Worm (Caenorhabditis elegans): ENCODE measurements around the gene npr-15.
A peak's percentile ranks its signal among the peaks of the same experiment; 100 is the strongest.
"Not testable (repeated sequence)": the region's sequence is repeated elsewhere in the genome, so short reads cannot be mapped to it uniquely, and the experiment has no call there.

Gene npr-15

ce11 chrIII:3698366-3698765 is 3.9 kb upstream of the npr-15 start:
- TF ChIP-seq ceh-8 (GFP tag; optimal IDR thresholded peaks at IDR 0.05) = no peak

- 0 out of 2 replicates have a peak, but pooled peaks have one; percentile 4 for TF ChIP-seq isw-1 (GFP tag; IDR thresholded peaks at IDR 0.05)
- TF ChIP-seq efl-1 (optimal IDR thresholded peaks at IDR 0.05) = not testable (repeated sequence)
- peak in 1 of 2 experiments; percentile 57 for TF ChIP-seq efl-1 (GFP tag; optimal IDR thresholded peaks at IDR 0.05 in 1 of 2)
- TF ChIP-seq nhr-19 (GFP tag; conservative IDR thresholded peaks at IDR 0.05) = peak; percentile 46
These were observed 2.7 kb upstream of the npr-15 start for ce11 chrIII:3697181-3697580.

- TF ChIP-seq lir-3 (tag; optimal IDR thresholded peaks at IDR 0.05; ENCODE audit: poor library complexity) (peak; percentile 34), dpl-1 (GFP tag; optimal IDR thresholded peaks at IDR 0.05) (peak in 1 of 3 experiments; percentile 7), ceh-82 (tag; optimal IDR thresholded peaks at IDR 0.05) (peak in 1 of 3 experiments; percentile 16), efl-1 (optimal IDR thresholded peaks at IDR 0.05) (peak; percentile 42 to 55), efl-1 (GFP tag; optimal IDR thresholded peaks at IDR 0.05 in 1 of 2) (peak; percentile 4 to 87), unc-98 (GFP tag; IDR thresholded peaks at IDR 0.05) (peak; percentile 9; the same call in 1 of the 2 replicates), mab-9 (GFP tag; IDR thresholded peaks at IDR 0.05) (peak; percentile 77), lin-14 (GFP tag; optimal IDR thresholded peaks at IDR 0.05) (peak; percentile 51), tbx-2 (tag; optimal IDR thresholded peaks at IDR 0.05) (peak; percentile 26), nhr-71 (tag; optimal IDR thresholded peaks at IDR 0.05) (peak; percentile 55), grh-1 (GFP tag; IDR thresholded peaks at IDR 0.05) (peak; percentile 77), dsc-1 (tag; optimal IDR thresholded peaks at IDR 0.05) (peak; percentile 28), ceh-88 (GFP tag; IDR thresholded peaks at IDR 0.05) (0 out of 2 replicates have a peak, but pooled peaks have one; percentile 24), unc-86 (tag; optimal IDR thresholded peaks at IDR 0.05) (peak; percentile 31), sox-4 (tag; optimal IDR thresholded peaks at IDR 0.05) (peak; percentile 27), nhr-47 (tag; optimal IDR thresholded peaks at IDR 0.05) (peak; percentile 64), rnt-1 (tag; optimal IDR thresholded peaks at IDR 0.05) (peak; percentile 45), nhr-20 (tag; optimal IDR thresholded peaks at IDR 0.05) (peak; percentile 24), snu-23 (GFP tag; optimal IDR thresholded peaks at IDR 0.05) (peak; percentile 37), nhr-90 (tag; optimal IDR thresholded peaks at IDR 0.05; ENCODE audit: poor library complexity) (peak; percentile 16), isw-1 (GFP tag; IDR thresholded peaks at IDR 0.05) (peak; percentile 65), nhr-85 (tag) (peak; percentile 71), nhr-19 (GFP tag; conservative IDR thresholded peaks at IDR 0.05) (peak; percentile 80), xbp-1 (tag; optimal IDR thresholded peaks at IDR 0.05) (peak; percentile 6), swsn-7 (tag; optimal IDR thresholded peaks at IDR 0.05) (peak; percentile 47)
These were observed 926 bp upstream of the npr-15 start for ce11 chrIII:3695398-3695797.

- TF ChIP-seq lin-14 (GFP tag; optimal IDR thresholded peaks at IDR 0.05) (peak; percentile 33), nhr-12 (tag; optimal IDR thresholded peaks at IDR 0.05) (no peak), hlh-17 (GFP tag; optimal IDR thresholded peaks at IDR 0.05; ENCODE audit: borderline replicate concordance) (no peak), efl-1 (optimal IDR thresholded peaks at IDR 0.05) (no peak), efl-1 (GFP tag; optimal IDR thresholded peaks at IDR 0.05 in 1 of 2) (peak in 1 of 2 experiments; percentile 73), nhr-237 (tag; optimal IDR thresholded peaks at IDR 0.05) (no peak)
These were observed 2.0 kb downstream of the npr-15 start for ce11 chrIII:3692516-3692915.

- TF ChIP-seq tbx-2 (tag; optimal IDR thresholded peaks at IDR 0.05) (no peak), lsy-2 (tag; optimal IDR thresholded peaks at IDR 0.05) (no peak), sup-37 (GFP tag; optimal IDR thresholded peaks at IDR 0.05) (no peak), fkh-8 (tag; optimal IDR thresholded peaks at IDR 0.05) (no peak), hlh-4 (tag; optimal IDR thresholded peaks at IDR 0.05) (no peak), nhr-237 (tag; optimal IDR thresholded peaks at IDR 0.05) (no peak), mab-9 (GFP tag; IDR thresholded peaks at IDR 0.05) (no peak), vab-15 (tag; optimal IDR thresholded peaks at IDR 0.05) (no peak), dpl-1 (GFP tag; optimal IDR thresholded peaks at IDR 0.05) (no peak), nhr-28 (tag; optimal IDR thresholded peaks at IDR 0.05) (no peak), blmp-1 (tag; optimal IDR thresholded peaks at IDR 0.05) (no peak), unc-130 (tag; optimal IDR thresholded peaks at IDR 0.05) (no peak), mdl-1 (tag; optimal IDR thresholded peaks at IDR 0.05) (no peak), unc-30 (tag; optimal IDR thresholded peaks at IDR 0.05) (no peak), mef-2 (tag; optimal IDR thresholded peaks at IDR 0.05) (no peak), fkh-10 (GFP tag; optimal IDR thresholded peaks at IDR 0.05) (no peak), snu-23 (GFP tag; optimal IDR thresholded peaks at IDR 0.05) (no peak), nhr-11 (tag; optimal IDR thresholded peaks at IDR 0.05) (no peak), snpc-4 (tag; optimal IDR thresholded peaks at IDR 0.05) (no peak)
These were observed 11.5 kb downstream of the npr-15 start for ce11 chrIII:3682869-3683403.

Measured in whole organism, L1 larva.